Fruit fly (Drosophila melanogaster) whole organism, embryonic: Measurements from ENCODE around the gene CG17270.

ENCODE experiments used
- CG11085 ChIP-seq: fragments of 200-800 bp; sonication (Bioruptor generic); IDR thresholded peaks from 2 replicates; pipeline ENCODE4 v1.3.6; 2022; ENCODE audit warnings: missing biosample characterization, missing genetic modification characterization
- CG11093 ChIP-seq: fragments of 200-800 bp; sonication (Bioruptor generic); IDR thresholded peaks from 3 replicates; pipeline ENCODE4 v1.3.6; 2022; ENCODE audit warnings: missing biosample characterization, missing genetic modification characterization
- CG13624 ChIP-seq: fragments of 200-800 bp; sonication (Bioruptor generic); optimal IDR thresholded peaks from 2 replicates; lab custom pipeline; 2016; ENCODE audit warnings: missing biosample characterization, missing genetic modification characterization
- CG16813 ChIP-seq: fragments of 200-800 bp; sonication (Bioruptor generic); IDR thresholded peaks from 3 replicates; pipeline ENCODE4 v1.3.6; 2022; ENCODE audit warnings: missing biosample characterization, missing genetic modification characterization; ENCODE audit not compliant: partially characterized antibody
- CG18262 ChIP-seq: fragments of 200-800 bp; optimal IDR thresholded peaks from 3 replicates; lab custom pipeline; 2019; ENCODE audit warnings: missing biosample characterization, mild to moderate bottlenecking, missing genetic modification characterization, moderate library complexity
- CG5953 ChIP-seq: fragments of 200-800 bp; sonication (Bioruptor generic); IDR thresholded peaks from 2 replicates; pipeline ENCODE4 v1.3.6; 2022; ENCODE audit warnings: missing biosample characterization, missing genetic modification characterization
- CG6254 ChIP-seq: fragments of 200-800 bp; sonication (Bioruptor generic); optimal IDR thresholded peaks from 3 replicates; lab custom pipeline; 2017; ENCODE audit warnings: mild to moderate bottlenecking, missing biosample characterization, missing genetic modification reagents, missing genetic modification characterization
- CG6791 ChIP-seq: fragments of 200-800 bp; sonication (Bioruptor generic); IDR thresholded peaks from 3 replicates; pipeline ENCODE4 v1.3.6; 2022; ENCODE audit warnings: missing biosample characterization, missing genetic modification characterization; ENCODE audit not compliant: partially characterized antibody
- CG7357 ChIP-seq: fragments of 200-800 bp; sonication (Bioruptor generic); IDR thresholded peaks from 3 replicates; pipeline ENCODE4 v1.3.6; 2022; ENCODE audit warnings: missing biosample characterization, missing genetic modification characterization
- CG8478 ChIP-seq: fragments of >200 bp; optimal IDR thresholded peaks from 2 replicates; lab custom pipeline; 2018
- Deaf1 ChIP-seq: fragments of 200-800 bp; optimal IDR thresholded peaks from 3 replicates; lab custom pipeline; 2019; ENCODE audit warnings: missing biosample characterization, mild to moderate bottlenecking, missing genetic modification characterization, moderate library complexity
- Drgx ChIP-seq: fragments of 200-800 bp; sonication (Bioruptor generic); IDR thresholded peaks from 2 replicates; pipeline ENCODE4 v1.3.6; 2022; ENCODE audit warnings: missing biosample characterization, missing genetic modification characterization
- Elba2 ChIP-seq: fragments of 200-800 bp; sonication (Bioruptor generic); optimal IDR thresholded peaks from 3 replicates; lab custom pipeline; 2016; ENCODE audit warnings: missing biosample characterization, missing genetic modification characterization
- Ets65A ChIP-seq: fragments of 200-800 bp; sonication (Bioruptor generic); peaks from one replicate; lab custom pipeline; 2016; ENCODE audit warnings: missing biosample characterization, missing genetic modification characterization
- GATAe ChIP-seq: fragments of 200-800 bp; sonication (Bioruptor generic); conservative IDR thresholded peaks from 2 replicates; pipeline ENCODE4 v1.3.6; 2022; ENCODE audit warnings: missing biosample characterization, missing genetic modification characterization
- HLHmδ ChIP-seq: fragments of 200-800 bp; sonication (Bioruptor generic); optimal IDR thresholded peaks from 2 replicates; lab custom pipeline; 2018; ENCODE audit warnings: missing biosample characterization, mild to moderate bottlenecking, missing genetic modification characterization, moderate library complexity
- Hmr ChIP-seq: fragments of 200-800 bp; sonication (Bioruptor generic); optimal IDR thresholded peaks from 3 replicates; lab custom pipeline; 2017; ENCODE audit warnings: mild to moderate bottlenecking, missing biosample characterization, missing genetic modification reagents, missing genetic modification characterization
- PHDP ChIP-seq: fragments of 200-800 bp; sonication (Bioruptor generic); optimal IDR thresholded peaks from 3 replicates; lab custom pipeline; 2018; ENCODE audit warnings: missing biosample characterization, mild to moderate bottlenecking, missing genetic modification characterization, moderate library complexity
- Trl ChIP-seq, 3 experiments: fragments of >200 bp in 2 of 3; fragments of 200-800 bp in 1 of 3; sonication (Bioruptor generic) in 1 of 3; optimal IDR thresholded peaks; 2 replicates in 1 of 3; 3 replicates in 2 of 3; lab custom pipeline; 2016 to 2017; ENCODE audit warnings: missing biosample characterization in 1 of 3, missing genetic modification characterization in 1 of 3
- Usf ChIP-seq: fragments of 200-800 bp; sonication (Bioruptor generic); optimal IDR thresholded peaks from 2 replicates; lab custom pipeline; 2017; ENCODE audit warnings: missing genotype, missing biosample characterization, missing genetic modification characterization
- ac ChIP-seq: fragments of 200-800 bp; sonication (Bioruptor generic); optimal IDR thresholded peaks from 3 replicates; lab custom pipeline; 2017; ENCODE audit warnings: missing biosample characterization, mild to moderate bottlenecking, missing genetic modification characterization
- amos ChIP-seq: fragments of 200-800 bp; sonication (Bioruptor generic); IDR thresholded peaks from 2 replicates; pipeline ENCODE4 v1.3.6; 2022; ENCODE audit warnings: missing biosample characterization, missing genetic modification characterization; ENCODE audit not compliant: partially characterized antibody
- bowl ChIP-seq: fragments of 200-800 bp; sonication (Bioruptor generic); IDR thresholded peaks from 2 replicates; pipeline ENCODE4 v1.3.6; 2022; ENCODE audit warnings: missing biosample characterization, missing genetic modification characterization
- bsh ChIP-seq, 2 experiments: fragments of 200-800 bp; sonication (Bioruptor generic); optimal IDR thresholded peaks; 2 replicates each; lab custom pipeline; 2017 to 2018; ENCODE audit warnings: mild to moderate bottlenecking in 2 of 2, missing biosample characterization in 2 of 2, missing genetic modification characterization in 2 of 2, moderate library complexity in 1 of 2
- cas ChIP-seq: fragments of 200-800 bp; sonication (Bioruptor generic); IDR thresholded peaks from 2 replicates; pipeline ENCODE4 v1.3.6; 2022; ENCODE audit warnings: missing biosample characterization, missing genetic modification characterization
- cg ChIP-seq: fragments of 200-800 bp; sonication (Bioruptor generic); optimal IDR thresholded peaks from 3 replicates; lab custom pipeline; 2019; ENCODE audit warnings: missing biosample characterization, mild to moderate bottlenecking, missing genetic modification characterization, moderate library complexity
- chinmo ChIP-seq: fragments of 200-800 bp; sonication (Bioruptor generic); IDR thresholded peaks from 4 replicates; pipeline ENCODE4 v1.3.6; 2022; ENCODE audit warnings: missing biosample characterization, missing genetic modification characterization; ENCODE audit not compliant: partially characterized antibody
- corto ChIP-seq: fragments of 200-800 bp; sonication (Bioruptor generic); optimal IDR thresholded peaks from 2 replicates; lab custom pipeline; 2016; ENCODE audit warnings: missing biosample characterization, mild to moderate bottlenecking, missing genetic modification characterization, moderate library complexity
- kah ChIP-seq: fragments of 200-800 bp; sonication (Bioruptor generic); optimal IDR thresholded peaks from 2 replicates; lab custom pipeline; 2018; ENCODE audit warnings: missing biosample characterization, mild to moderate bottlenecking, missing genetic modification characterization
- klu ChIP-seq: fragments of 200-800 bp; sonication (Bioruptor generic); IDR thresholded peaks from 2 replicates; pipeline ENCODE4 v1.3.6; 2022; ENCODE audit warnings: missing biosample characterization, missing genetic modification characterization
- lbe ChIP-seq: fragments of 200-800 bp; sonication (Bioruptor generic); optimal IDR thresholded peaks from 2 replicates; lab custom pipeline; 2016; ENCODE audit warnings: missing biosample characterization, mild to moderate bottlenecking, missing genetic modification characterization
- lov ChIP-seq, 2 experiments: fragments of 200-800 bp in 1 of 2; fragments of >200 bp in 1 of 2; sonication (Bioruptor generic) in 1 of 2; IDR thresholded peaks in 1 of 2; optimal IDR thresholded peaks in 1 of 2; 2 replicates in 1 of 2; 3 replicates in 1 of 2; pipeline versions ENCODE4 v1.3.6 to Lab custom; 2017 to 2022; ENCODE audit warnings: missing biosample characterization in 1 of 2, missing genetic modification characterization in 1 of 2
- maf-S ChIP-seq: fragments of 200-800 bp; sonication (Bioruptor generic); optimal IDR thresholded peaks from 2 replicates; lab custom pipeline; 2016; ENCODE audit warnings: missing biosample characterization, missing genetic modification characterization
- nerfin-1 ChIP-seq: fragments of 200-800 bp; sonication (Bioruptor generic); optimal IDR thresholded peaks from 3 replicates; lab custom pipeline; 2019; ENCODE audit warnings: missing biosample characterization, mild to moderate bottlenecking, missing genetic modification characterization, moderate library complexity
- nom ChIP-seq: fragments of 200-800 bp; sonication (Bioruptor generic); optimal IDR thresholded peaks from 2 replicates; lab custom pipeline; 2017; ENCODE audit warnings: missing biosample characterization, missing genetic modification characterization, mild to moderate bottlenecking, moderate library complexity, missing genetic modification reagents
- onecut ChIP-seq: fragments of 200-800 bp; sonication (Bioruptor generic); IDR thresholded peaks from 2 replicates; pipeline ENCODE4 v1.3.6; 2022; ENCODE audit warnings: missing biosample characterization, missing genetic modification characterization
- pho ChIP-seq: fragments of 200-800 bp; sonication (Bioruptor generic); optimal IDR thresholded peaks from 2 replicates; lab custom pipeline; 2016; ENCODE audit warnings: missing biosample characterization, missing genetic modification characterization
- psq ChIP-seq: fragments of 200-800 bp; sonication (Bioruptor generic); optimal IDR thresholded peaks from 2 replicates; lab custom pipeline; 2017; ENCODE audit warnings: missing biosample characterization, missing genetic modification characterization
- row ChIP-seq: fragments of 200-800 bp; sonication (Bioruptor generic); IDR thresholded peaks from 3 replicates; pipeline ENCODE4 v1.3.6; 2022; ENCODE audit warnings: missing biosample characterization, missing genetic modification characterization
- scrt ChIP-seq: fragments of 200-800 bp; sonication (Bioruptor generic); optimal IDR thresholded peaks from 2 replicates; lab custom pipeline; 2018; ENCODE audit warnings: missing biosample characterization, mild to moderate bottlenecking, missing genetic modification characterization, moderate library complexity
- trem ChIP-seq: fragments of 200-800 bp; optimal IDR thresholded peaks from 3 replicates; lab custom pipeline; 2019; ENCODE audit warnings: missing biosample characterization, mild to moderate bottlenecking, missing genetic modification characterization, moderate library complexity

CG17270 gene

DNA sequence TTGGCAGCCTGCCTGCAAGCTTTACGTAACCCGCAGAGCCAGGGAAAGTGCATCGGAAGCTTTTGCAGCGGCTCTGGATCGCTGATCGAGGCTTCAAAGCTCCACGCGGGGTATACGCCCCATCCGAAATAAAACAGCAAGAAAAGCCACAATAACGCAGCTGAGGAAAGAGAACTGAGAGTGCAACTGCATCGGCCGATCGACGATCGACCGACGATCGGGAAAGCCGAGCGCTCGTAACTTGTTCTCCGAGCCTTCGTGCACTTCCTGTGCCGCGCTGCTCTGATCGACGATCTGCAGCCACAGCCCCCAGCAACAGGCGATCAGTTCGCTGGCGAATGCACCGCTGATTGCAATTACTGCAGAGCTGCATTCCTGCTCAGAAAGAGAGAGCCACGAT is 38.8 kb downstream of the CG17270 start (continued):
- 0 out of 3 replicates have a peak, but pooled peaks have one; percentile 33 for TF ChIP-seq CG16813 (GFP tag; lab: Robert Waterston, UW)
- peak; percentile 25 for TF ChIP-seq Ets65A
- TF ChIP-seq CG6254 (GFP tag; lab: Kevin White, UChicago), result no peak
- TF ChIP-seq Usf (GFP tag; lab: Kevin White, UChicago), result no peak
- TF ChIP-seq PHDP, result no peak
- TF ChIP-seq nom (GFP tag; lab: Kevin White, UChicago), result peak; percentile 93
- no peak for TF ChIP-seq psq (GFP tag; lab: Kevin White, UChicago)
- TF ChIP-seq CG8478, result peak; percentile 41
- 0 out of 3 replicates have a peak, but pooled peaks have one; percentile 25 for TF ChIP-seq CG7357 (GFP tag; lab: Robert Waterston, UW)
- TF ChIP-seq GATAe (GFP tag; lab: Robert Waterston, UW), result no peak
- TF ChIP-seq CG5953 (GFP tag; lab: Robert Waterston, UW), result no peak
- TF ChIP-seq Hmr (GFP tag; lab: Kevin White, UChicago), result no peak
- no peak for TF ChIP-seq maf-S
- TF ChIP-seq bsh (GFP tag; optimal IDR thresholded peaks at IDR 0.05; lab: Kevin White, UChicago), result peak in 1 of 2 experiments; percentile 56
- no peak for TF ChIP-seq row
- no peak for TF ChIP-seq CG11085
- no peak for TF ChIP-seq kah (GFP tag; lab: Kevin White, UChicago)
- peak; percentile 82 for TF ChIP-seq Deaf1 (tag; lab: Kevin White, UChicago)
- peak; percentile 53 for TF ChIP-seq lbe
- no peak for TF ChIP-seq CG6791 (GFP tag; lab: Robert Waterston, UW)
- no peak for TF ChIP-seq HLHmδ
- no peak for TF ChIP-seq pho (GFP tag; lab: Kevin White, UChicago)
- no peak for TF ChIP-seq scrt (GFP tag; lab: Kevin White, UChicago)

- no peak for TF ChIP-seq amos (GFP tag; lab: Robert Waterston, UW)
- TF ChIP-seq klu (GFP tag; lab: Robert Waterston, UW), result no peak
- no peak for TF ChIP-seq Elba2 (GFP tag; lab: Kevin White, UChicago)
- TF ChIP-seq chinmo (GFP tag; lab: Robert Waterston, UW), result no peak
- TF ChIP-seq CG13624 (GFP tag; lab: Kevin White, UChicago), result no peak
- TF ChIP-seq cas (GFP tag; lab: Robert Waterston, UW), result no peak
- no peak for TF ChIP-seq onecut (GFP tag; lab: Robert Waterston, UW)
- TF ChIP-seq lov (optimal IDR thresholded peaks at IDR 0.05; lab: Kevin White, UChicago), result no peak
- no peak for TF ChIP-seq lov (GFP tag; IDR thresholded peaks at IDR 0.05; lab: Robert Waterston, UW)
- TF ChIP-seq CG11093 (GFP tag; lab: Robert Waterston, UW), result no peak
Measured at dm6 chr3R:20779545-20779944, 39.2 kb downstream of the CG17270 start.

DNA sequence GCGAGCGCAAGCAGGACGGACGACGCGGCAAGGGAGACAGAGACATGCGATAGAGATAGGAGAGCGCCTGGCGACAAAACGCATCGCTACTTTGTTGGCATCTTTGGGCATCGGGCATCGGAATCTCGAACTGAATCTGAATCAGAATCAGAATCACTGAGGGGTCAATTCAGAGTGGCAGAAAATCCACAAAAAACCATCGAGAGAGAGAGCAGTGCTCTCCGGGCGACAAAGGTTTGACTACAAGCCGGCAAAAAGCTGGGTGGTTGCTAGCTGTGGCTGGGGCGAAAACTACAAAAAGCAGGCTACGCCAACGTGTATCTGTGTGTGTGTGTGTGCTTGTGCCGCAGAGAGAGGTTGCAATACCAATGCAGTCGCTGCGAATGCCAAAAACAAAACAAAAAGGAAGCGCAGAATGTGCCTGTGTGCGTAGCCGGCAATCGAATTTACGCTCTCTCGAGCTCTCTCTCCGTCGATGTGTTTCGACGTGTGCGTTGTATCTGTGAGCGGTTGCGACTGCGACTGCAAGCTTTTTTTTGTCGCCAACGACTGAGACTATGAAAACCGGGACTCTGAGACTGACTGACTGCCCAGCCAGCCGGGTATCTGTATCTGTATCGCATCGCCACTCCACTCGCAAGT is 40.3 kb downstream of the CG17270 start:
- TF ChIP-seq Drgx (GFP tag; lab: Robert Waterston, UW) (peak; percentile 99), corto (GFP tag; lab: Kevin White, UChicago) (peak; percentile 98), nerfin-1 (tag; lab: Kevin White, UChicago) (peak; percentile 83), Trl (optimal IDR thresholded peaks at IDR 0.05; lab: Kevin White, UChicago) (peak; percentile 3 to 29), Trl (GFP tag; optimal IDR thresholded peaks at IDR 0.05; lab: Kevin White, UChicago) (no peak), ac (GFP tag; lab: Kevin White, UChicago) (no peak), nom (GFP tag; lab: Kevin White, UChicago) (peak; percentile 98), CG18262 (tag; lab: Kevin White, UChicago) (no peak), lbe (peak; percentile 97), Ets65A (peak; percentile 41), bsh (GFP tag; optimal IDR thresholded peaks at IDR 0.05; lab: Kevin White, UChicago) (peak in 1 of 2 experiments; percentile 91), trem (no peak), bowl (GFP tag; lab: Robert Waterston, UW) (no peak), cg (GFP tag; lab: Kevin White, UChicago) (peak; percentile 41)
- TF ChIP-seq, all 482 proteins: peak for 9
